Worm (Caenorhabditis elegans) whole organism, late embryonic: Measurements from ENCODE around the gene sre-1.

ENCODE experiments used
- C08G9.2 ChIP-seq: sonication (generic microtip); optimal IDR thresholded peaks from 2 replicates; lab custom pipeline; 2016; ENCODE audit warnings: mild to moderate bottlenecking, missing genetic modification characterization, moderate library complexity, missing compliant biosample characterization
- C38D4.7 ChIP-seq: fragments of 200-800 bp; sonication (Bioruptor generic); optimal IDR thresholded peaks from 2 replicates; lab custom pipeline; 2018; ENCODE audit warnings: mild to moderate bottlenecking, missing genetic modification characterization, moderate library complexity, missing compliant biosample characterization
- F13H6.1 ChIP-seq: sonication (generic microtip); optimal IDR thresholded peaks from 2 replicates; lab custom pipeline; 2016; ENCODE audit warnings: missing genetic modification characterization, missing compliant biosample characterization
- ceh-14 ChIP-seq: sonication (generic microtip); optimal IDR thresholded peaks from 2 replicates; lab custom pipeline; 2016; ENCODE audit warnings: missing genotype, missing genetic modification characterization, missing compliant biosample characterization
- ceh-18 ChIP-seq: sonication (generic microtip); optimal IDR thresholded peaks from 2 replicates; lab custom pipeline; 2016; ENCODE audit warnings: missing genetic modification characterization, missing compliant biosample characterization
- ceh-19 ChIP-seq: fragments of 200-800 bp; sonication (Bioruptor generic); optimal IDR thresholded peaks from 2 replicates; lab custom pipeline; 2018; ENCODE audit warnings: mild to moderate bottlenecking, missing genetic modification characterization, missing compliant biosample characterization
- ceh-2 ChIP-seq: sonication (generic microtip); optimal IDR thresholded peaks from 2 replicates; lab custom pipeline; 2016; ENCODE audit warnings: missing genotype, missing genetic modification characterization, missing compliant biosample characterization
- ceh-22 ChIP-seq: sonication (generic microtip); optimal IDR thresholded peaks from 2 replicates; lab custom pipeline; 2017; ENCODE audit warnings: missing biosample characterization, missing genetic modification characterization
- ceh-24 ChIP-seq: sonication (generic microtip); optimal IDR thresholded peaks from 2 replicates; lab custom pipeline; 2016; ENCODE audit warnings: mild to moderate bottlenecking, missing genetic modification characterization, missing compliant biosample characterization
- ceh-30 ChIP-seq: fragments of 150-350 bp; optimal IDR thresholded peaks from 2 replicates; lab custom pipeline; 2014; ENCODE audit warnings: missing biosample characterization, missing genetic modification characterization
- ceh-31 ChIP-seq: sonication (generic microtip); optimal IDR thresholded peaks from 2 replicates; lab custom pipeline; 2016; ENCODE audit warnings: missing genetic modification characterization, missing compliant biosample characterization
- ceh-34 ChIP-seq: sonication (generic microtip); optimal IDR thresholded peaks from 2 replicates; lab custom pipeline; 2016; ENCODE audit warnings: mild to moderate bottlenecking, missing genetic modification characterization, missing compliant biosample characterization
- ceh-45 ChIP-seq: fragments of 200-800 bp; sonication (Bioruptor generic); IDR thresholded peaks from 2 replicates; pipeline ENCODE4 v1.3.6; 2022; ENCODE audit warnings: missing genetic modification reagents, missing genetic modification characterization, missing compliant biosample characterization
- ceh-48 ChIP-seq: sonication (generic microtip); optimal IDR thresholded peaks from 2 replicates; lab custom pipeline; 2016; ENCODE audit warnings: missing genetic modification characterization, inconsistent platforms, missing compliant biosample characterization
- ceh-6 ChIP-seq: fragments of 200-800 bp; sonication (Bioruptor generic); optimal IDR thresholded peaks from 2 replicates; lab custom pipeline; 2018; ENCODE audit warnings: mild to moderate bottlenecking, missing genetic modification characterization, missing compliant biosample characterization
- dmd-4 ChIP-seq: sonication (generic microtip); optimal IDR thresholded peaks from 2 replicates; lab custom pipeline; 2016; ENCODE audit warnings: borderline replicate concordance, missing genetic modification characterization, missing compliant biosample characterization
- dve-1 ChIP-seq: sonication (generic microtip); optimal IDR thresholded peaks from 2 replicates; lab custom pipeline; 2017; ENCODE audit warnings: antibody characterized with exemption, mild to moderate bottlenecking, missing genetic modification characterization, missing compliant biosample characterization
- elt-2 ChIP-seq: sonication (generic microtip); optimal IDR thresholded peaks from 2 replicates; lab custom pipeline; 2016; ENCODE audit warnings: missing genetic modification reagents, missing genetic modification characterization, missing compliant biosample characterization
- ets-4 ChIP-seq: sonication (generic microtip); optimal IDR thresholded peaks from 2 replicates; lab custom pipeline; 2016; ENCODE audit warnings: missing genetic modification characterization, missing compliant biosample characterization
- eyg-1 ChIP-seq: sonication (generic microtip); optimal IDR thresholded peaks from 2 replicates; lab custom pipeline; 2016; ENCODE audit warnings: missing genotype, missing genetic modification characterization, missing compliant biosample characterization
- fkh-10 ChIP-seq: fragments of 150-350 bp; optimal IDR thresholded peaks from 2 replicates; lab custom pipeline; 2014; ENCODE audit warnings: missing biosample characterization, missing genetic modification reagents, missing genetic modification characterization
- gmeb-2 ChIP-seq: sonication (generic microtip); optimal IDR thresholded peaks from 2 replicates; lab custom pipeline; 2016; ENCODE audit warnings: missing genetic modification characterization, inconsistent platforms, missing compliant biosample characterization
- hlh-15 ChIP-seq: sonication (generic microtip); optimal IDR thresholded peaks from 2 replicates; lab custom pipeline; 2016; ENCODE audit warnings: missing genetic modification characterization, missing compliant biosample characterization
- hlh-30 ChIP-seq: sonication (generic microtip); optimal IDR thresholded peaks from 2 replicates; lab custom pipeline; 2017; ENCODE audit warnings: antibody characterized with exemption, missing genetic modification characterization, missing compliant biosample characterization; ENCODE audit not compliant: insufficient read depth
- hlh-8 ChIP-seq: sonication (generic microtip); optimal IDR thresholded peaks from 2 replicates; lab custom pipeline; 2016; ENCODE audit warnings: missing genotype, missing genetic modification characterization, missing compliant biosample characterization
- lim-6 ChIP-seq: sonication (generic microtip); optimal IDR thresholded peaks from 2 replicates; lab custom pipeline; 2016; ENCODE audit warnings: missing genetic modification characterization, missing compliant biosample characterization
- lin-11 ChIP-seq: fragments of 200-800 bp; sonication (Bioruptor generic); optimal IDR thresholded peaks from 2 replicates; lab custom pipeline; 2018; ENCODE audit warnings: mild to moderate bottlenecking, missing genetic modification characterization, missing compliant biosample characterization
- mec-3 ChIP-seq: sonication (generic microtip); optimal IDR thresholded peaks from 2 replicates; lab custom pipeline; 2016; ENCODE audit warnings: borderline replicate concordance, missing genetic modification characterization, missing compliant biosample characterization
- nhr-11 ChIP-seq: fragments of 150-350 bp; optimal IDR thresholded peaks from 2 replicates; lab custom pipeline; 2014; ENCODE audit warnings: missing biosample characterization, missing genetic modification characterization
- pax-1 ChIP-seq: fragments of 150-350 bp; optimal IDR thresholded peaks from 2 replicates; lab custom pipeline; 2014; ENCODE audit warnings: missing biosample characterization, missing genetic modification characterization
- pha-2 ChIP-seq: sonication (generic microtip); optimal IDR thresholded peaks from 2 replicates; lab custom pipeline; 2017; ENCODE audit warnings: mild to moderate bottlenecking, missing genetic modification characterization, missing compliant biosample characterization
- pha-4 ChIP-seq: fragments of 150-350 bp; optimal IDR thresholded peaks from 2 replicates; lab custom pipeline; 2018; ENCODE audit warnings: missing biosample characterization, missing genetic modification reagents, missing genetic modification characterization
- pqm-1 ChIP-seq: sonication (generic microtip); optimal IDR thresholded peaks from 2 replicates; lab custom pipeline; 2016; ENCODE audit warnings: missing genetic modification characterization, missing compliant biosample characterization
- pros-1 ChIP-seq: fragments of 150-350 bp; optimal IDR thresholded peaks from 2 replicates; lab custom pipeline; 2014; ENCODE audit warnings: missing biosample characterization, missing genetic modification reagents, missing genetic modification characterization
- ref-2 ChIP-seq: sonication (generic microtip); optimal IDR thresholded peaks from 2 replicates; lab custom pipeline; 2016; ENCODE audit warnings: missing genetic modification characterization, missing compliant biosample characterization
- sdc-2 ChIP-seq: sonication (generic microtip); optimal IDR thresholded peaks from 2 replicates; lab custom pipeline; 2016; ENCODE audit warnings: missing genotype, missing genetic modification characterization, missing compliant biosample characterization
- sox-2 ChIP-seq: fragments of 200-800 bp; sonication (Bioruptor generic); IDR thresholded peaks from 2 replicates; pipeline ENCODE4 v1.3.6; 2022; ENCODE audit warnings: missing genetic modification reagents, missing genetic modification characterization, missing compliant biosample characterization
- sox-4 ChIP-seq: sonication (generic microtip); optimal IDR thresholded peaks from 2 replicates; lab custom pipeline; 2017; ENCODE audit warnings: mild to moderate bottlenecking, missing genetic modification characterization, inconsistent platforms, missing compliant biosample characterization
- tbx-2 ChIP-seq: sonication (generic microtip); optimal IDR thresholded peaks from 2 replicates; lab custom pipeline; 2016; ENCODE audit warnings: missing genetic modification characterization, missing compliant biosample characterization
- tbx-7 ChIP-seq: sonication (generic microtip); optimal IDR thresholded peaks from 2 replicates; lab custom pipeline; 2016; ENCODE audit warnings: missing genotype, missing genetic modification characterization, missing compliant biosample characterization
- ttx-3 ChIP-seq: sonication (generic microtip); optimal IDR thresholded peaks from 2 replicates; lab custom pipeline; 2016; ENCODE audit warnings: missing genetic modification reagents, missing genetic modification characterization, missing compliant biosample characterization
- unc-3 ChIP-seq, 2 experiments: fragments of 200-800 bp in 1 of 2; sonication (Bioruptor generic) in 1 of 2; sonication (generic microtip) in 1 of 2; conservative IDR thresholded peaks in 1 of 2; optimal IDR thresholded peaks in 1 of 2; 2 replicates each; pipeline versions ENCODE4 v1.3.6 to Lab custom; 2016 to 2022; ENCODE audit warnings: missing compliant biosample characterization in 2 of 2, missing genetic modification characterization in 2 of 2, missing genetic modification reagents in 1 of 2
- unc-55 ChIP-seq: sonication (generic microtip); optimal IDR thresholded peaks from 2 replicates; lab custom pipeline; 2017; ENCODE audit warnings: missing biosample characterization, missing genetic modification reagents, missing genetic modification characterization
- unc-86 ChIP-seq: sonication (generic microtip); optimal IDR thresholded peaks from 2 replicates; lab custom pipeline; 2016; ENCODE audit warnings: missing genetic modification characterization, missing compliant biosample characterization
- ztf-16 ChIP-seq: sonication (generic microtip); optimal IDR thresholded peaks from 2 replicates; lab custom pipeline; 2017; ENCODE audit warnings: missing genetic modification characterization, missing compliant biosample characterization

The sre-1 gene

DNA sequence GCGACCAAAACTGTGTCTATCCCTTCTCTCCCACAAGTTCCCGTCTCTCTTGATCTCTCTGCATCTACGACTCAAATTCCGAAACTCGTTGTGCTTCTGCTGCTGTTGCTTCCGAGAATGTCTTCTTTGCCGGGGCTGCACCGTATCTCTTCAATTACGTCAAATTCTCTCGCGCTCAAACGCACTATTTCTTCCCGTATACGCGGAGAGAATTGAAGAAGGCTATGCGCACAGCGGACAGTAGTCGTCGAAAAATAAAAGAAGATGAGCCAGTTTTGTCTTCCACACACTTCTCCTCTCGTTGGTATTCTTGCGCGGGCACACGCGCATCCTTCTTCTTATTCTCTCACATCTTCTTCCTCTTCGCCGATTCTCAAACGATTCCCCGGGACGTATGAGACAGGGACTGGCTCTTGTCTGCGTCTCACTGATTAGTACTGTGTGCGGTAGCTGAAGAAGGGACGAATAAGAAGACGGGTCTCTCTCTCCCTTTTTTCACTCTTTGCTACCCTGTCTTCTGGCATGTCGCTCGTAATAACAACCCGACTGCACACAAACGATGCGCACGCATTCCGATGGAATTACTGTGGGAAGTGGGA is 33.1 kb upstream of the sre-1 start (continued):
- TF ChIP-seq unc-55 (GFP tag; lab: Kevin White, UChicago), result peak; percentile 4
- no peak for TF ChIP-seq dmd-4 (tag; lab: Kevin White, UChicago)
- no peak for TF ChIP-seq nhr-11 (tag; lab: Kevin White, UChicago)
- TF ChIP-seq ceh-34 (tag; lab: Kevin White, UChicago), result no peak
- TF ChIP-seq ztf-16, result no peak
- peak; percentile 39 for TF ChIP-seq fkh-10 (GFP tag; lab: Kevin White, UChicago)
- TF ChIP-seq sox-2 (GFP tag; lab: Robert Waterston, UW), result no peak
- no peak for TF ChIP-seq pha-2 (tag; lab: Kevin White, UChicago)
- TF ChIP-seq ceh-24 (tag; lab: Kevin White, UChicago), result no peak
- TF ChIP-seq elt-2 (tag; lab: Kevin White, UChicago), result peak; percentile 9
- no peak for TF ChIP-seq sox-4 (tag; lab: Kevin White, UChicago)
- no peak for TF ChIP-seq pqm-1 (tag; lab: Kevin White, UChicago)
- no peak for TF ChIP-seq hlh-8 (tag; lab: Kevin White, UChicago)
- peak; percentile 11 for TF ChIP-seq ceh-19 (GFP tag; lab: Kevin White, UChicago)
- no peak for TF ChIP-seq unc-3 (GFP tag; conservative IDR thresholded peaks at IDR 0.05; lab: Robert Waterston, UW)
- TF ChIP-seq unc-3 (tag; optimal IDR thresholded peaks at IDR 0.05; lab: Kevin White, UChicago), result no peak
- TF ChIP-seq ttx-3 (tag; lab: Kevin White, UChicago), result no peak
- no peak for TF ChIP-seq mec-3
- TF ChIP-seq tbx-7, result no peak
- no peak for TF ChIP-seq ceh-48 (tag; lab: Kevin White, UChicago)
- no peak for TF ChIP-seq pros-1
- no peak for TF ChIP-seq pha-4 (tag; lab: Kevin White, UChicago)
- TF ChIP-seq C08G9.2, result no peak
- TF ChIP-seq lim-6 (tag; lab: Kevin White, UChicago), result peak; percentile 19
- peak; percentile 10 for TF ChIP-seq ceh-18
- peak; percentile 37 for TF ChIP-seq ceh-14
- TF ChIP-seq ets-4 (tag; lab: Kevin White, UChicago), result no peak
- no peak for TF ChIP-seq ceh-22 (tag; lab: Kevin White, UChicago)
- no peak for TF ChIP-seq hlh-15 (tag; lab: Kevin White, UChicago)
- TF ChIP-seq ceh-6 (GFP tag; lab: Kevin White, UChicago), result no peak
- no peak for TF ChIP-seq hlh-30 (tag; lab: Kevin White, UChicago)
- TF ChIP-seq unc-86 (tag; lab: Kevin White, UChicago), result no peak

DNA sequence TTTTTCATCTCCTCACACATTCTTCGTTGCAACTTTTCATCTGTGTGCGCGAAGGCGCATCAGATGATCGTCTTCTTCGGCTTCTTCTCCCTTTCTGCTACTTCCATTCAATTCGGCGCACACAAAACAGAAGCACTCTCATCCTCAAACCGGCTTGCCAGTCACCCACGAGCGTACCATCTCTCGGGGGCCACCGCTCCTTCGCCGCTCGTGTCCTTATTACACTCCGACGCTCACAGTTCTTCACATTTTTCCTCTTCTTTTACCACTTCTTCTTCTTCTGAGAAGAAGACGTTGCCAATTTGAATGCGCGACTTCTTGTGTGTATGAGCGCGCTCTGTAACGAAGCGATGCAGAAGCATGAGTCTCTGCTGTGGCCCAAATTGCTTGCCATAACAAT is 31.0 kb upstream of the sre-1 start:
- TF ChIP-seq lim-6 (tag; lab: Kevin White, UChicago) (no peak), C08G9.2 (peak; percentile 34), F13H6.1 (tag; lab: Kevin White, UChicago) (no peak), C38D4.7 (GFP tag; lab: Kevin White, UChicago) (no peak), sdc-2 (tag; lab: Kevin White, UChicago) (no peak), pax-1 (tag; lab: Kevin White, UChicago) (no peak), ref-2 (peak; percentile 40)
- TF ChIP-seq, all 69 proteins: peak for 2

- TF ChIP-seq ref-2 (peak; percentile 35), ceh-30 (tag; lab: Kevin White, UChicago) (no peak)
Measured at ce11 chrII:7679499-7680012, 29.9 kb upstream of the sre-1 start.

ce11 chrII:7681898-7682297 is 27.6 kb upstream of the sre-1 start, which contains the start of gene lin-26:
Gene lin-26, plus strand, starts transcription at chrII:7682198.
- TF ChIP-seq hlh-30 (tag; lab: Kevin White, UChicago) (no peak), eyg-1 (tag; lab: Kevin White, UChicago) (no peak), sdc-2 (tag; lab: Kevin White, UChicago) (no peak), ceh-2 (no peak), unc-3 (GFP tag; conservative IDR thresholded peaks at IDR 0.05; lab: Robert Waterston, UW) (no peak), unc-3 (tag; optimal IDR thresholded peaks at IDR 0.05; lab: Kevin White, UChicago) (no peak), pax-1 (tag; lab: Kevin White, UChicago) (no peak), ceh-22 (tag; lab: Kevin White, UChicago) (no peak), dve-1 (tag; lab: Kevin White, UChicago) (no peak), ceh-19 (GFP tag; lab: Kevin White, UChicago) (no peak), gmeb-2 (tag; lab: Kevin White, UChicago) (no peak), lin-11 (tag; lab: Kevin White, UChicago) (no peak), tbx-2 (tag; lab: Kevin White, UChicago) (no peak), ceh-45 (no peak), ceh-31 (tag; lab: Kevin White, UChicago) (no peak)
